Worm (Caenorhabditis elegans) whole organism, L1 larva: ENCODE data around the gene czw-1.
A peak's percentile ranks its signal among the peaks of the same experiment; 100 is the strongest.

Experiments
- hpl-2 ChIP-seq: fragments of 150-350 bp; optimal IDR thresholded peaks from 2 replicates; lab custom pipeline; 2014; ENCODE audit warnings: missing biosample characterization, missing genetic modification reagents, missing genetic modification characterization
- lin-13 ChIP-seq: fragments of 150-350 bp; optimal IDR thresholded peaks from 2 replicates; lab custom pipeline; 2014; ENCODE audit warnings: missing biosample characterization, missing genetic modification reagents, missing genetic modification characterization
- nhr-77 ChIP-seq: fragments of 150-350 bp; optimal IDR thresholded peaks from 2 replicates; lab custom pipeline; 2014; ENCODE audit warnings: missing biosample characterization, missing genetic modification characterization
- unc-98 ChIP-seq: fragments of 200-800 bp; sonication (Bioruptor generic); IDR thresholded peaks from 2 replicates; pipeline ENCODE4 v1.3.6; 2022; ENCODE audit warnings: missing genetic modification characterization, missing compliant biosample characterization

DNA sequence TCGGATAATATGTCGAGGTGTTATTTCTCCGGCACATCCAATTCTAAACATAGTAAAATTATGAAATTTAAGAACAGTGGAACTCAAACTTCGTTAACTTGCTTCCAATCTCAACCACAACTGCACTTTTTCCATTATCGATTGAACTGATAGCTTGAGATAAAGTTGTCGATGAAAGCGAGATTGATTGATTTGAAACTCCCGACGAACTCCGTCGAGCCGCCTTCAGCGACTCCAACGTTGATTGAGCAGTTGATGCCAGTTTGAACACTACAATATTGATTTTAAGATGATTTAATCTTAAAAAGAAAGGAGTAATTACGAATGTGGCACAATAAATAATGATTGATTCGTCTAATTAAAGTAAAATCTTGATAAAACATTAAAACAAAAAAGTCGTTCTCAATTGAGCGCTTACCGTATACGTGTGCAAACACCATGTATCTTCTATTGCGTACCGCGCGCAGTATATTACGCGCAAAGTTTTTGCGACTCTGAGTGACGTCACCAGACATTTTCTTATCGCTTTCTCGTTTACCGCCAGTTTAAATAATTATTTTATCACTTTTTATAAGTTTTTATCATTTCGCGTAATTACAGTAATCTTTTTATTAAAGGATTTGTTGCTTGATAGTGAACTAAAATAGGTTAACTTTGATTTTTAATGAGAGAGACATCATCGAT is 44.3 kb downstream of the czw-1 start, which contains the start of gene arp-11:
- TF ChIP-seq lin-13 (GFP tag; lab: Kevin White, UChicago) (peak; percentile 42), unc-98 (GFP tag; lab: Robert Waterston, UW) (no peak), nhr-77 (tag; lab: Kevin White, UChicago) (peak; percentile 40), hpl-2 (GFP tag; lab: Kevin White, UChicago) (no peak)
